Fruit fly (Drosophila melanogaster) whole organism, embryonic: Measurements from ENCODE around the gene Mdh1.

Source experiments
- Abd-B ChIP-seq: fragments of 200-800 bp; sonication (Bioruptor generic); optimal IDR thresholded peaks from 2 replicates; lab custom pipeline; 2018; ENCODE audit warnings: missing biosample characterization, mild to moderate bottlenecking, missing genetic modification characterization, moderate library complexity
- Asciz ChIP-seq: fragments of 200-800 bp; sonication (Bioruptor generic); optimal IDR thresholded peaks from 2 replicates; lab custom pipeline; 2017; ENCODE audit warnings: missing biosample characterization, mild to moderate bottlenecking, missing genetic modification characterization, missing genetic modification reagents
- Bdp1 ChIP-seq: fragments of 200-800 bp; sonication (Bioruptor generic); optimal IDR thresholded peaks from 3 replicates; lab custom pipeline; 2016; ENCODE audit warnings: missing biosample characterization, missing genetic modification characterization
- BtbVII ChIP-seq: fragments of 200-800 bp; sonication (Bioruptor generic); optimal IDR thresholded peaks from 3 replicates; lab custom pipeline; 2017; ENCODE audit warnings: missing biosample characterization, mild to moderate bottlenecking, missing genetic modification characterization
- CG10267 ChIP-seq: fragments of 200-800 bp; sonication (Bioruptor generic); optimal IDR thresholded peaks from 2 replicates; lab custom pipeline; 2018; ENCODE audit warnings: missing biosample characterization, mild to moderate bottlenecking, missing genetic modification characterization, moderate library complexity
- CG13287 ChIP-seq: fragments of 200-800 bp; sonication (Bioruptor generic); IDR thresholded peaks from 2 replicates; pipeline ENCODE4 v1.3.6; 2022; ENCODE audit warnings: missing biosample characterization, missing genetic modification characterization; ENCODE audit not compliant: partially characterized antibody
- CG13424 ChIP-seq: fragments of 200-800 bp; sonication (Bioruptor generic); optimal IDR thresholded peaks from 2 replicates; lab custom pipeline; 2019; ENCODE audit warnings: missing biosample characterization, mild to moderate bottlenecking, missing genetic modification characterization, moderate library complexity
- CG17328 ChIP-seq: fragments of 200-800 bp; sonication (Bioruptor generic); IDR thresholded peaks from 2 replicates; pipeline ENCODE4 v1.3.6; 2022; ENCODE audit warnings: missing biosample characterization, missing genetic modification characterization
- CG17359 ChIP-seq: fragments of 200-800 bp; sonication (Bioruptor generic); optimal IDR thresholded peaks from 3 replicates; lab custom pipeline; 2018; ENCODE audit warnings: missing biosample characterization, mild to moderate bottlenecking, missing genetic modification characterization, moderate library complexity
- CG17361 ChIP-seq: fragments of 200-800 bp; sonication (Bioruptor generic); IDR thresholded peaks from 3 replicates; pipeline ENCODE4 v1.3.6; 2022; ENCODE audit warnings: missing biosample characterization, missing genetic modification characterization
- CG2199 ChIP-seq: fragments of 200-800 bp; sonication (Bioruptor generic); IDR thresholded peaks from 3 replicates; pipeline ENCODE4 v1.3.6; 2022; ENCODE audit warnings: missing biosample characterization, missing genetic modification characterization
- CG30403 ChIP-seq: fragments of 200-800 bp; sonication (Bioruptor generic); optimal IDR thresholded peaks from 3 replicates; lab custom pipeline; 2016; ENCODE audit warnings: missing biosample characterization, missing genetic modification characterization
- CG30431 ChIP-seq: fragments of 200-800 bp; sonication (Bioruptor generic); optimal IDR thresholded peaks from 2 replicates; lab custom pipeline; 2017; ENCODE audit warnings: missing biosample characterization, missing genetic modification characterization
- CG34376 ChIP-seq: fragments of 200-800 bp; sonication (Bioruptor generic); optimal IDR thresholded peaks from 2 replicates; lab custom pipeline; 2018; ENCODE audit warnings: missing biosample characterization, mild to moderate bottlenecking, missing genetic modification characterization
- CG5180 ChIP-seq: fragments of 200-800 bp; sonication (Bioruptor generic); optimal IDR thresholded peaks from 3 replicates; lab custom pipeline; 2017; ENCODE audit warnings: missing biosample characterization, missing genetic modification characterization, mild to moderate bottlenecking, moderate library complexity, missing genetic modification reagents
- CG6765 ChIP-seq: fragments of 200-800 bp; sonication (Bioruptor generic); optimal IDR thresholded peaks from 3 replicates; lab custom pipeline; 2017; ENCODE audit warnings: missing biosample characterization, mild to moderate bottlenecking, missing genetic modification characterization
- CG6791 ChIP-seq: fragments of 200-800 bp; sonication (Bioruptor generic); IDR thresholded peaks from 3 replicates; pipeline ENCODE4 v1.3.6; 2022; ENCODE audit warnings: missing biosample characterization, missing genetic modification characterization; ENCODE audit not compliant: partially characterized antibody
- Chrac-16 ChIP-seq: fragments of 200-800 bp; sonication (Bioruptor generic); optimal IDR thresholded peaks from 3 replicates; lab custom pipeline; 2016; ENCODE audit warnings: missing biosample characterization, missing genetic modification characterization
- Dfd ChIP-seq, 2 experiments: fragments of >200 bp; optimal IDR thresholded peaks; 2 replicates each; lab custom pipeline; 2017; ENCODE audit warnings: missing biosample characterization in 2 of 2, missing genetic modification characterization in 2 of 2
- Dp ChIP-seq: fragments of 200-800 bp; sonication (Bioruptor generic); optimal IDR thresholded peaks from 2 replicates; lab custom pipeline; 2018; ENCODE audit warnings: missing biosample characterization, mild to moderate bottlenecking, missing genetic modification characterization, moderate library complexity
- Dref ChIP-seq: fragments of 200-800 bp; sonication (Bioruptor generic); IDR thresholded peaks from 2 replicates; pipeline ENCODE4 v1.3.6; 2022; ENCODE audit warnings: missing biosample characterization, missing genetic modification characterization
- Ets97D ChIP-seq: fragments of 200-800 bp; sonication (Bioruptor generic); optimal IDR thresholded peaks from 3 replicates; lab custom pipeline; 2016; ENCODE audit warnings: missing biosample characterization, missing genetic modification characterization
- HmgZ ChIP-seq: fragments of 200-800 bp; sonication (Bioruptor generic); optimal IDR thresholded peaks from 2 replicates; lab custom pipeline; 2018; ENCODE audit warnings: missing biosample characterization, mild to moderate bottlenecking, missing genetic modification characterization
- NfI ChIP-seq: fragments of 200-800 bp; sonication (Bioruptor generic); optimal IDR thresholded peaks from 3 replicates; lab custom pipeline; 2018; ENCODE audit warnings: missing biosample characterization, mild to moderate bottlenecking, missing genetic modification characterization, moderate library complexity
- Oli ChIP-seq: fragments of 200-800 bp; sonication (Bioruptor generic); optimal IDR thresholded peaks from 2 replicates; lab custom pipeline; 2018; ENCODE audit warnings: missing biosample characterization, mild to moderate bottlenecking, missing genetic modification characterization, moderate library complexity
- Usf ChIP-seq: fragments of 200-800 bp; sonication (Bioruptor generic); optimal IDR thresholded peaks from 2 replicates; lab custom pipeline; 2017; ENCODE audit warnings: missing genotype, missing biosample characterization, missing genetic modification characterization
- Vsx1 ChIP-seq: fragments of 200-800 bp; sonication (Bioruptor generic); optimal IDR thresholded peaks from 2 replicates; lab custom pipeline; 2017; ENCODE audit warnings: missing biosample characterization, mild to moderate bottlenecking, missing genetic modification characterization, missing genetic modification reagents
- Xrp1 ChIP-seq: fragments of 200-800 bp; sonication (Bioruptor generic); IDR thresholded peaks from 2 replicates; pipeline ENCODE4 v1.3.6; 2022; ENCODE audit warnings: missing biosample characterization, missing genetic modification characterization
- abd-A ChIP-seq: fragments of 200-800 bp; sonication (Bioruptor generic); optimal IDR thresholded peaks from 3 replicates; lab custom pipeline; 2019; ENCODE audit warnings: missing biosample characterization, mild to moderate bottlenecking, missing genetic modification characterization, moderate library complexity
- al ChIP-seq: fragments of 200-800 bp; sonication (Bioruptor generic); IDR thresholded peaks from 2 replicates; pipeline ENCODE4 v1.3.6; 2022; ENCODE audit warnings: missing biosample characterization, missing genetic modification characterization
- ato ChIP-seq: fragments of 200-800 bp; sonication (Bioruptor generic); IDR thresholded peaks from 2 replicates; pipeline ENCODE4 v1.3.6; 2022; ENCODE audit warnings: missing biosample characterization, missing genetic modification characterization; ENCODE audit not compliant: partially characterized antibody
- bcd ChIP-seq: fragments of 200-800 bp; sonication (Bioruptor generic); optimal IDR thresholded peaks from 2 replicates; lab custom pipeline; 2017; ENCODE audit warnings: missing biosample characterization, mild to moderate bottlenecking, missing genetic modification characterization
- bowl ChIP-seq: fragments of 200-800 bp; sonication (Bioruptor generic); IDR thresholded peaks from 2 replicates; pipeline ENCODE4 v1.3.6; 2022; ENCODE audit warnings: missing biosample characterization, missing genetic modification characterization
- chn ChIP-seq: fragments of 200-800 bp; sonication (Bioruptor generic); optimal IDR thresholded peaks from 2 replicates; lab custom pipeline; 2016; ENCODE audit warnings: missing biosample characterization, missing genetic modification characterization
- corto ChIP-seq: fragments of 200-800 bp; sonication (Bioruptor generic); optimal IDR thresholded peaks from 2 replicates; lab custom pipeline; 2016; ENCODE audit warnings: missing biosample characterization, mild to moderate bottlenecking, missing genetic modification characterization, moderate library complexity
- dmrt11E ChIP-seq: fragments of 200-800 bp; sonication (Bioruptor generic); optimal IDR thresholded peaks from 3 replicates; lab custom pipeline; 2018; ENCODE audit warnings: missing biosample characterization, mild to moderate bottlenecking, missing genetic modification characterization, moderate library complexity
- en ChIP-seq: fragments of 200-800 bp; sonication (Bioruptor generic); optimal IDR thresholded peaks from 2 replicates; lab custom pipeline; 2016; ENCODE audit warnings: missing biosample characterization, missing genetic modification characterization
- fd3F ChIP-seq: fragments of 200-800 bp; sonication (Bioruptor generic); optimal IDR thresholded peaks from 2 replicates; lab custom pipeline; 2018; ENCODE audit warnings: missing biosample characterization, mild to moderate bottlenecking, missing genetic modification characterization, moderate library complexity
- gcm ChIP-seq: fragments of 200-800 bp; sonication (Bioruptor generic); optimal IDR thresholded peaks from 2 replicates; lab custom pipeline; 2019; ENCODE audit warnings: missing biosample characterization, mild to moderate bottlenecking, missing genetic modification characterization, moderate library complexity
- knrl ChIP-seq: fragments of 200-800 bp; sonication (Bioruptor generic); IDR thresholded peaks from 3 replicates; pipeline ENCODE4 v1.3.6; 2022; ENCODE audit warnings: missing biosample characterization, missing genetic modification characterization; ENCODE audit not compliant: partially characterized antibody
- odd ChIP-seq: fragments of 200-800 bp; sonication (Bioruptor generic); optimal IDR thresholded peaks from 2 replicates; lab custom pipeline; 2017; ENCODE audit warnings: missing biosample characterization, mild to moderate bottlenecking, missing genetic modification characterization
- otp ChIP-seq: fragments of 200-800 bp; sonication (Bioruptor generic); IDR thresholded peaks from 3 replicates; pipeline ENCODE4, ENCODE4 v1.3.6; 2022; ENCODE audit warnings: missing biosample characterization, missing genetic modification characterization
- slp2 ChIP-seq: fragments of 200-800 bp; sonication (Bioruptor generic); optimal IDR thresholded peaks from 2 replicates; lab custom pipeline; 2016; ENCODE audit warnings: missing biosample characterization, missing genetic modification characterization
- sr ChIP-seq: fragments of 200-800 bp; sonication (Bioruptor generic); IDR thresholded peaks from 3 replicates; pipeline ENCODE4 v1.3.6; 2022; ENCODE audit warnings: missing biosample characterization, missing genetic modification characterization
- stwl ChIP-seq: fragments of 200-800 bp; sonication (Bioruptor generic); optimal IDR thresholded peaks from 3 replicates; lab custom pipeline; 2018; ENCODE audit warnings: missing biosample characterization, mild to moderate bottlenecking, missing genetic modification characterization, moderate library complexity
- tap ChIP-seq: fragments of 200-800 bp; optimal IDR thresholded peaks from 3 replicates; lab custom pipeline; 2019; ENCODE audit warnings: missing biosample characterization, mild to moderate bottlenecking, missing genetic modification characterization, moderate library complexity
- tll ChIP-seq, 2 experiments: fragments of 200-800 bp in 1 of 2; fragments of >200 bp in 1 of 2; sonication (Bioruptor generic) in 1 of 2; optimal IDR thresholded peaks; 2 replicates each; lab custom pipeline; 2017 to 2019; ENCODE audit warnings: missing biosample characterization in 2 of 2, missing genetic modification characterization in 2 of 2, mild to moderate bottlenecking in 1 of 2, moderate library complexity in 1 of 2
- tx ChIP-seq: fragments of 200-800 bp; sonication (Bioruptor generic); optimal IDR thresholded peaks from 2 replicates; lab custom pipeline; 2016; ENCODE audit warnings: missing biosample characterization, missing genetic modification characterization
- z ChIP-seq: fragments of 200-800 bp; sonication (Bioruptor generic); IDR thresholded peaks from 3 replicates; pipeline ENCODE4 v1.3.6; 2022; ENCODE audit warnings: missing biosample characterization, missing genetic modification characterization
- zfh2 ChIP-seq: fragments of 200-800 bp; sonication (Bioruptor generic); optimal IDR thresholded peaks from 2 replicates; lab custom pipeline; 2016; ENCODE audit warnings: missing biosample characterization, missing genetic modification characterization

Gene Mdh1

DNA sequence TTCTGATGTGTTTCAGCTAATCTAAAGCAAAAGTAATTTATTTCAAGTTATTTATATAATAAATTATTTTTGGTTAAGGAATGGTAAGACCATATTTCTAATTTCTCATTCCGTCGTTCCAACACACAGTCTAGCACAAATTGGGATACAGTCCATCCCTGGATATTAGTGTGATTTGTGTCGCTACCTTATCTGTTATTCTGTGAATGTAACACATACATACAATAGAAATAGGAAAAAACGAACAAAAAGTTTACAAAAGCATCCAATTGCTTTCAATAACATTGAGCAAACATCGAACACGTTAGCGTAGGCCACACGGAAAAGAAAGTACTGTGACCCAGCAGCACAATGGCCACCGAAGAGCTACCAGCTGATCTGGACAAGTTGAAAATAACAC, 29.6 kb downstream of the Mdh1 start, which contains the start of gene CG5056 (continued):
- TF ChIP-seq Vsx1 (GFP tag; lab: Kevin White, UChicago), result no peak
- no peak for TF ChIP-seq CG6765 (GFP tag; lab: Kevin White, UChicago)
- TF ChIP-seq stwl (tag; lab: Kevin White, UChicago), result peak; percentile 59
- TF ChIP-seq dmrt11E (tag; lab: Kevin White, UChicago), result peak; percentile 13
- TF ChIP-seq Dref (GFP tag; lab: Robert Waterston, UW), result peak; percentile 39
- no peak for TF ChIP-seq tll (GFP tag; optimal IDR thresholded peaks at IDR 0.05; lab: Kevin White, UChicago)
- TF ChIP-seq knrl, result peak; percentile 39; the same call in 1 of the 3 replicates
- TF ChIP-seq Bdp1 (GFP tag; lab: Kevin White, UChicago), result no peak
- TF ChIP-seq al, result no peak; the same call in 1 of the 2 replicates
- TF ChIP-seq slp2 (GFP tag; lab: Kevin White, UChicago), result no peak
- TF ChIP-seq CG17328, result no peak
- TF ChIP-seq tx, result no peak
- TF ChIP-seq CG30431 (GFP tag; lab: Kevin White, UChicago), result no peak
- TF ChIP-seq otp (GFP tag; lab: Robert Waterston, UW), result no peak
- peak; percentile 36 for TF ChIP-seq Dp (GFP tag; lab: Kevin White, UChicago)
- TF ChIP-seq CG13287, result 0 out of 2 replicates have a peak, but pooled peaks have one; percentile 39
- no peak for TF ChIP-seq tap (tag; lab: Kevin White, UChicago)
- no peak for TF ChIP-seq abd-A (tag; lab: Kevin White, UChicago)
- peak; percentile 28 for TF ChIP-seq NfI (GFP tag; lab: Kevin White, UChicago)
- TF ChIP-seq CG5180, result no peak
- peak; percentile 54; the same call in 2 of the 3 replicates for TF ChIP-seq CG17361 (GFP tag; lab: Robert Waterston, UW)
- TF ChIP-seq Ets97D (GFP tag; lab: Kevin White, UChicago), result peak; percentile 40
- peak; percentile 57 for TF ChIP-seq CG10267 (tag; lab: Kevin White, UChicago)
- TF ChIP-seq CG30403 (GFP tag; lab: Kevin White, UChicago), result no peak
- TF ChIP-seq Xrp1 (GFP tag; lab: Robert Waterston, UW), result peak; percentile 17; the same call in 1 of the 2 replicates
- TF ChIP-seq Chrac-16 (GFP tag; lab: Kevin White, UChicago), result no peak
- no peak for TF ChIP-seq CG2199
- TF ChIP-seq Dfd (GFP tag; optimal IDR thresholded peaks at IDR 0.05; lab: Kevin White, UChicago), result no peak
- TF ChIP-seq CG13424 (tag; lab: Kevin White, UChicago), result peak; percentile 30
- TF ChIP-seq Asciz (GFP tag; lab: Kevin White, UChicago), result no peak
- TF ChIP-seq z (GFP tag; lab: Robert Waterston, UW), result no peak
- TF ChIP-seq zfh2 (GFP tag; lab: Kevin White, UChicago), result no peak
- no peak for TF ChIP-seq odd (GFP tag; lab: Kevin White, UChicago)
- TF ChIP-seq gcm, result no peak
- TF ChIP-seq Oli, result no peak
- no peak for TF ChIP-seq en (GFP tag; lab: Kevin White, UChicago)
- peak; percentile 36 for TF ChIP-seq Abd-B (GFP tag; lab: Kevin White, UChicago)
- no peak for TF ChIP-seq CG34376
- no peak for TF ChIP-seq sr (GFP tag; lab: Robert Waterston, UW)
- no peak for TF ChIP-seq ato (GFP tag; lab: Robert Waterston, UW)
- TF ChIP-seq bowl (GFP tag; lab: Robert Waterston, UW), result no peak
- TF ChIP-seq CG6791, result 0 out of 3 replicates have a peak, but pooled peaks have one; percentile 25
- TF ChIP-seq fd3F (GFP tag; lab: Kevin White, UChicago), result no peak
- peak; percentile 62 for TF ChIP-seq HmgZ
- no peak for TF ChIP-seq bcd
- TF ChIP-seq CG17359, result no peak
- no peak for TF ChIP-seq BtbVII (GFP tag; lab: Kevin White, UChicago)
- TF ChIP-seq corto (GFP tag; lab: Kevin White, UChicago), result no peak
- TF ChIP-seq chn (GFP tag; lab: Kevin White, UChicago), result no peak
- no peak for TF ChIP-seq Usf (GFP tag; lab: Kevin White, UChicago)
